Worm (Caenorhabditis elegans): ENCODE measurements around the gene T13C5.6.

DNA sequence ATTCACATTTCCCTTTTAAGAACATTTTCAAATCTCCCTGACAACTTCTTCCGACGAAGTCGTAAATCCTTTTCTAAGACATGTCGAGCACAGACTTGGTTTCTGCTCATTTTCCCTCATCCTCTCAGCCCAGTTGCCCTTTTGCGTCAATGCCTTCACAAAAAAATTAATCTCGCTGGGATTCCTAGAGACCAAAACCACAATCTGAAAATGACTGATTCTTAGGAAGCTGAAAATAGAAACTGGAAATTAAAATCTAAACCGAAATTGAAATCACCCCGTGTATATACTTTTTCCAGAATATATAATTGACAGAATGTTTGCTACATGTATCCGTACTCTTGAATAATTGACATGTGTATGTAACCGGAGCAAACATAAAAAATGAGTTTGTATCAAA lies 39.5 kb upstream of the T13C5.6 start:
- no peak for TF ChIP-seq him-1 (tag; optimal IDR thresholded peaks at IDR 0.05)
- TF ChIP-seq W03F9.2 (tag; optimal IDR thresholded peaks at IDR 0.05), result no peak

All from whole organism, L4/young adult.